Worm (Caenorhabditis elegans) whole organism, L2 larva: Measurements from ENCODE around the gene imb-2.

Experiments
- C34F6.9 ChIP-seq: fragments of 150-350 bp; optimal IDR thresholded peaks from 2 replicates; lab custom pipeline; 2014; ENCODE audit warnings: missing biosample characterization, missing genetic modification characterization
- F13H6.1 ChIP-seq: sonication (generic microtip); optimal IDR thresholded peaks from 2 replicates; lab custom pipeline; 2016; ENCODE audit warnings: missing genetic modification characterization, missing compliant biosample characterization
- Y55F3AM.14 ChIP-seq: fragments of 200-800 bp; sonication (Bioruptor generic); optimal IDR thresholded peaks from 2 replicates; lab custom pipeline; 2018; ENCODE audit warnings: mild to moderate bottlenecking, missing genetic modification characterization, missing compliant biosample characterization
- ZK546.5 ChIP-seq: sonication (generic microtip); optimal IDR thresholded peaks from 2 replicates; lab custom pipeline; 2017; ENCODE audit warnings: missing biosample characterization, missing genetic modification characterization
- alr-1 ChIP-seq: fragments of 150-350 bp; optimal IDR thresholded peaks from 2 replicates; lab custom pipeline; 2014; ENCODE audit warnings: missing biosample characterization, missing genetic modification characterization
- aly-2 ChIP-seq: fragments of 150-350 bp; optimal IDR thresholded peaks from 2 replicates; lab custom pipeline; 2014; ENCODE audit warnings: missing biosample characterization, missing genetic modification characterization
- ama-1 ChIP-seq: fragments of 150-350 bp; optimal IDR thresholded peaks from 2 replicates; lab custom pipeline; 2018; ENCODE audit warnings: inconsistent platforms
- blmp-1 ChIP-seq: sonication (generic microtip); optimal IDR thresholded peaks from 2 replicates; lab custom pipeline; 2017; ENCODE audit warnings: missing genetic modification characterization, mild to moderate bottlenecking, missing compliant biosample characterization, antibody characterized with exemption, moderate library complexity; ENCODE audit not compliant: insufficient read depth
- ceh-16 ChIP-seq: fragments of 150-350 bp; optimal IDR thresholded peaks from 2 replicates; lab custom pipeline; 2014; ENCODE audit warnings: missing biosample characterization, missing genetic modification characterization
- ceh-82 ChIP-seq: fragments of 150-350 bp; optimal IDR thresholded peaks from 2 replicates; lab custom pipeline; 2014; ENCODE audit warnings: missing biosample characterization, missing genetic modification characterization
- crh-2 ChIP-seq: sonication (generic microtip); optimal IDR thresholded peaks from 2 replicates; lab custom pipeline; 2017; ENCODE audit warnings: missing biosample characterization, missing genetic modification characterization
- dmd-4 ChIP-seq: sonication (generic microtip); optimal IDR thresholded peaks from 2 replicates; lab custom pipeline; 2017; ENCODE audit warnings: missing biosample characterization, missing genetic modification characterization
- egl-27 ChIP-seq: sonication (generic microtip); optimal IDR thresholded peaks from 3 replicates; lab custom pipeline; 2017; ENCODE audit warnings: missing biosample characterization, missing genetic modification reagents, missing genetic modification characterization
- elt-1 ChIP-seq: fragments of 150-350 bp; optimal IDR thresholded peaks from 2 replicates; lab custom pipeline; 2014; ENCODE audit warnings: missing biosample characterization, missing genetic modification characterization
- elt-3 ChIP-seq: sonication (generic microtip); optimal IDR thresholded peaks from 2 replicates; lab custom pipeline; 2017; ENCODE audit warnings: missing biosample characterization, missing genetic modification characterization
- fos-1 ChIP-seq: fragments of 150-350 bp; optimal IDR thresholded peaks from 2 replicates; lab custom pipeline; 2014; ENCODE audit warnings: missing biosample characterization, missing genetic modification characterization
- gmeb-1 ChIP-seq: fragments of 150-350 bp; optimal IDR thresholded peaks from 2 replicates; lab custom pipeline; 2014; ENCODE audit warnings: missing biosample characterization, missing genetic modification characterization
- lin-13 ChIP-seq: fragments of 150-350 bp; optimal IDR thresholded peaks from 2 replicates; lab custom pipeline; 2014; ENCODE audit warnings: missing biosample characterization, missing genetic modification reagents, missing genetic modification characterization
- lin-39 ChIP-seq: fragments of 150-350 bp; optimal IDR thresholded peaks from 2 replicates; lab custom pipeline; 2014; ENCODE audit warnings: missing biosample characterization, missing genetic modification reagents, missing genetic modification characterization
- lsy-2 ChIP-seq, 2 experiments: fragments of 150-350 bp in 1 of 2; sonication (generic microtip) in 1 of 2; optimal IDR thresholded peaks; 2 replicates each; lab custom pipeline; 2014 to 2017; ENCODE audit warnings: missing biosample characterization in 2 of 2, missing genetic modification characterization in 2 of 2
- mab-5 ChIP-seq: fragments of 150-350 bp; optimal IDR thresholded peaks from 2 replicates; lab custom pipeline; 2014; ENCODE audit warnings: missing biosample characterization, missing genetic modification characterization
- mbf-1 ChIP-seq: sonication (generic microtip); optimal IDR thresholded peaks from 2 replicates; lab custom pipeline; 2017; ENCODE audit warnings: missing biosample characterization, missing genetic modification characterization
- nhr-10 ChIP-seq: sonication (generic microtip); optimal IDR thresholded peaks from 2 replicates; lab custom pipeline; 2017; ENCODE audit warnings: missing biosample characterization, missing genetic modification characterization
- nhr-11 ChIP-seq: fragments of 150-350 bp; optimal IDR thresholded peaks from 2 replicates; lab custom pipeline; 2014; ENCODE audit warnings: missing biosample characterization, missing genetic modification characterization
- nhr-12 ChIP-seq: fragments of 150-350 bp; optimal IDR thresholded peaks from 2 replicates; lab custom pipeline; 2014; ENCODE audit warnings: missing biosample characterization, missing genetic modification characterization
- nhr-129 ChIP-seq: fragments of 150-350 bp; optimal IDR thresholded peaks from 2 replicates; lab custom pipeline; 2014; ENCODE audit warnings: missing biosample characterization, missing genetic modification characterization
- nhr-21 ChIP-seq: fragments of 150-350 bp; optimal IDR thresholded peaks from 2 replicates; lab custom pipeline; 2014; ENCODE audit warnings: missing biosample characterization, missing genetic modification characterization
- nhr-23 ChIP-seq: fragments of 150-350 bp; optimal IDR thresholded peaks from 2 replicates; lab custom pipeline; 2014; ENCODE audit warnings: missing biosample characterization, missing genetic modification reagents, missing genetic modification characterization
- nhr-237 ChIP-seq: fragments of 150-350 bp; optimal IDR thresholded peaks from 2 replicates; lab custom pipeline; 2014; ENCODE audit warnings: missing biosample characterization, missing genetic modification characterization
- nhr-25 ChIP-seq: fragments of 150-350 bp; sonication (generic microtip); optimal IDR thresholded peaks from 3 replicates; lab custom pipeline; 2014; ENCODE audit warnings: missing biosample characterization, missing genetic modification characterization
- nhr-6 ChIP-seq: fragments of 150-350 bp; optimal IDR thresholded peaks from 2 replicates; lab custom pipeline; 2014; ENCODE audit warnings: missing biosample characterization, missing genetic modification characterization
- nhr-77 ChIP-seq: fragments of 150-350 bp; optimal IDR thresholded peaks from 2 replicates; lab custom pipeline; 2014; ENCODE audit warnings: missing biosample characterization, missing genetic modification characterization
- peb-1 ChIP-seq: fragments of 150-350 bp; optimal IDR thresholded peaks from 2 replicates; lab custom pipeline; 2014; ENCODE audit warnings: missing biosample characterization, missing genetic modification characterization
- sem-4 ChIP-seq: fragments of 150-350 bp; optimal IDR thresholded peaks from 2 replicates; lab custom pipeline; 2014; ENCODE audit warnings: missing biosample characterization, missing genetic modification reagents, missing genetic modification characterization
- skn-1 ChIP-seq: sonication (generic microtip); optimal IDR thresholded peaks from 2 replicates; lab custom pipeline; 2017; ENCODE audit warnings: missing biosample characterization, missing genetic modification characterization
- sma-3 ChIP-seq: sonication (generic microtip); optimal IDR thresholded peaks from 2 replicates; lab custom pipeline; 2016; ENCODE audit warnings: missing genetic modification reagents, missing genetic modification characterization, missing compliant biosample characterization
- snpc-4 ChIP-seq: fragments of 150-350 bp; optimal IDR thresholded peaks from 2 replicates; lab custom pipeline; 2014; ENCODE audit warnings: missing biosample characterization, missing genetic modification characterization
- unc-39 ChIP-seq: fragments of 150-350 bp; optimal IDR thresholded peaks from 2 replicates; lab custom pipeline; 2014; ENCODE audit warnings: missing biosample characterization, missing genetic modification characterization
- unc-55 ChIP-seq: fragments of 150-350 bp; sonication (generic microtip); optimal IDR thresholded peaks from 3 replicates; lab custom pipeline; 2014; ENCODE audit warnings: missing biosample characterization, missing genetic modification reagents, missing genetic modification characterization
- unc-62 ChIP-seq: fragments of 150-350 bp; optimal IDR thresholded peaks from 2 replicates; lab custom pipeline; 2014; ENCODE audit warnings: missing biosample characterization, missing genetic modification reagents, missing genetic modification characterization
- zag-1 ChIP-seq: fragments of 150-350 bp; optimal IDR thresholded peaks from 2 replicates; lab custom pipeline; 2014; ENCODE audit warnings: missing biosample characterization, missing genetic modification characterization
- ztf-1 ChIP-seq: fragments of 200-800 bp; sonication (Bioruptor generic); conservative IDR thresholded peaks from 2 replicates; pipeline ENCODE4 v1.3.6; 2022; ENCODE audit warnings: missing genetic modification characterization, missing compliant biosample characterization
- ztf-11 ChIP-seq: sonication (generic microtip); optimal IDR thresholded peaks from 2 replicates; lab custom pipeline; 2017; ENCODE audit warnings: missing biosample characterization, missing genetic modification characterization
- ztf-4 ChIP-seq: fragments of 150-350 bp; optimal IDR thresholded peaks from 2 replicates; lab custom pipeline; 2014; ENCODE audit warnings: missing biosample characterization, missing genetic modification characterization

imb-2 gene

ce11 chrII:14349356-14349923, 16.1 kb upstream of the imb-2 start, which contains the start of the genes Y54G11A.17, lin-7 and elof-1 (continued):
- TF ChIP-seq ama-1 (lab: Kevin White, UChicago), result peak; percentile 89
- TF ChIP-seq mbf-1, result no peak
- TF ChIP-seq unc-55, result peak; percentile 98
- peak; percentile 86 for TF ChIP-seq snpc-4
- no peak for TF ChIP-seq alr-1 (tag; lab: Kevin White, UChicago)
- TF ChIP-seq peb-1, result no peak
- TF ChIP-seq ztf-4 (tag; lab: Kevin White, UChicago), result peak; percentile 70
- no peak for TF ChIP-seq unc-39 (tag; lab: Kevin White, UChicago)
- peak; percentile 49 for TF ChIP-seq nhr-77 (tag; lab: Kevin White, UChicago)
- peak; percentile 78 for TF ChIP-seq nhr-21 (tag; lab: Kevin White, UChicago)
- TF ChIP-seq ceh-82, result peak; percentile 12
- TF ChIP-seq lin-13 (GFP tag; lab: Kevin White, UChicago), result peak; percentile 87
- TF ChIP-seq Y55F3AM.14 (GFP tag; lab: Kevin White, UChicago), result peak; percentile 2
- TF ChIP-seq C34F6.9 (tag; lab: Kevin White, UChicago), result peak; percentile 96
- peak; percentile 14 for TF ChIP-seq blmp-1 (tag; lab: Kevin White, UChicago)
- no peak for TF ChIP-seq lin-39
- TF ChIP-seq nhr-129 (tag; lab: Kevin White, UChicago), result peak; percentile 94
- TF ChIP-seq ZK546.5 (tag; lab: Kevin White, UChicago), result peak; percentile 94
- TF ChIP-seq gmeb-1 (tag; lab: Kevin White, UChicago), result peak; percentile 80
- TF ChIP-seq fos-1 (tag; lab: Kevin White, UChicago), result peak; percentile 76
- TF ChIP-seq ceh-16, result no peak

ce11 chrII:14350768-14351167, 14.7 kb upstream of the imb-2 start:
- no peak for TF ChIP-seq zag-1 (tag; lab: Kevin White, UChicago)
- no peak for TF ChIP-seq nhr-6 (tag; lab: Kevin White, UChicago)
- peak in 1 of 2 experiments; percentile 15 for TF ChIP-seq lsy-2 (tag; optimal IDR thresholded peaks at IDR 0.05; lab: Kevin White, UChicago)

- TF ChIP-seq lsy-2 (tag; optimal IDR thresholded peaks at IDR 0.05; lab: Kevin White, UChicago) (no peak), unc-55 (no peak), nhr-6 (tag; lab: Kevin White, UChicago) (no peak), Y55F3AM.14 (GFP tag; lab: Kevin White, UChicago) (no peak)
These were observed 14.1 kb upstream of the imb-2 start for ce11 chrII:14351352-14351751.

- TF ChIP-seq peb-1, result no peak
- no peak for TF ChIP-seq elt-1
- TF ChIP-seq sem-4 (tag; lab: Kevin White, UChicago), result peak; percentile 22
- no peak for TF ChIP-seq nhr-21 (tag; lab: Kevin White, UChicago)
- peak; percentile 48 for TF ChIP-seq snpc-4
- peak; percentile 25 for TF ChIP-seq ama-1 (lab: Kevin White, UChicago)
- no peak for TF ChIP-seq nhr-10
- TF ChIP-seq unc-55, result peak; percentile 84
- TF ChIP-seq blmp-1 (tag; lab: Kevin White, UChicago), result peak; percentile 2
- TF ChIP-seq dmd-4 (tag; lab: Kevin White, UChicago), result no peak
- no peak for TF ChIP-seq ceh-82
- TF ChIP-seq ZK546.5 (tag; lab: Kevin White, UChicago), result peak; percentile 43
- peak; percentile 82 to 93 for TF ChIP-seq lsy-2 (tag; optimal IDR thresholded peaks at IDR 0.05; lab: Kevin White, UChicago)
- no peak for TF ChIP-seq nhr-12 (tag; lab: Kevin White, UChicago)
- TF ChIP-seq Y55F3AM.14 (GFP tag; lab: Kevin White, UChicago), result peak; percentile 51
- TF ChIP-seq skn-1 (tag; lab: Kevin White, UChicago), result no peak
- no peak for TF ChIP-seq nhr-23 (tag; lab: Kevin White, UChicago)
- TF ChIP-seq lin-13 (GFP tag; lab: Kevin White, UChicago), result peak; percentile 77
- TF ChIP-seq ztf-11 (tag; lab: Kevin White, UChicago), result no peak
- TF ChIP-seq ztf-4 (tag; lab: Kevin White, UChicago), result no peak
- no peak for TF ChIP-seq unc-39 (tag; lab: Kevin White, UChicago)
- peak; percentile 53 for TF ChIP-seq mab-5
- no peak for TF ChIP-seq ztf-1 (GFP tag; lab: Robert Waterston, UW)
- no peak for TF ChIP-seq unc-62 (GFP tag; lab: Kevin White, UChicago)
- no peak for TF ChIP-seq mbf-1
- TF ChIP-seq nhr-237, result no peak
- peak; percentile 82 for TF ChIP-seq crh-2 (tag; lab: Kevin White, UChicago)
- TF ChIP-seq nhr-6 (tag; lab: Kevin White, UChicago), result no peak
- no peak for TF ChIP-seq nhr-11 (tag; lab: Kevin White, UChicago)
- TF ChIP-seq ceh-16, result no peak
- no peak for TF ChIP-seq aly-2 (tag; lab: Kevin White, UChicago)
- TF ChIP-seq nhr-25 (tag; lab: Kevin White, UChicago), result peak; percentile 42
- TF ChIP-seq elt-3, result no peak
- no peak for TF ChIP-seq lin-39
- peak; percentile 10 for TF ChIP-seq egl-27 (tag; lab: Kevin White, UChicago)
- peak; percentile 40 for TF ChIP-seq sma-3
- peak; percentile 64 for TF ChIP-seq F13H6.1
- TF ChIP-seq alr-1 (tag; lab: Kevin White, UChicago), result no peak
- TF ChIP-seq nhr-129 (tag; lab: Kevin White, UChicago), result peak; percentile 81
- TF ChIP-seq gmeb-1 (tag; lab: Kevin White, UChicago), result peak; percentile 90
These were observed 7.5 kb upstream of the imb-2 start, which contains the start of the genes agl-1 and pfs-2 for ce11 chrII:14357936-14358416. agl-1 (minus strand) TSS chrII:14358113. pfs-2 (plus strand) TSS chrII:14358366.
